Fruit fly (Drosophila melanogaster): ENCODE measurements around the gene CG6683.
A peak's percentile ranks its signal among the peaks of the same experiment; 100 is the strongest.

Gene CG6683

DNA sequence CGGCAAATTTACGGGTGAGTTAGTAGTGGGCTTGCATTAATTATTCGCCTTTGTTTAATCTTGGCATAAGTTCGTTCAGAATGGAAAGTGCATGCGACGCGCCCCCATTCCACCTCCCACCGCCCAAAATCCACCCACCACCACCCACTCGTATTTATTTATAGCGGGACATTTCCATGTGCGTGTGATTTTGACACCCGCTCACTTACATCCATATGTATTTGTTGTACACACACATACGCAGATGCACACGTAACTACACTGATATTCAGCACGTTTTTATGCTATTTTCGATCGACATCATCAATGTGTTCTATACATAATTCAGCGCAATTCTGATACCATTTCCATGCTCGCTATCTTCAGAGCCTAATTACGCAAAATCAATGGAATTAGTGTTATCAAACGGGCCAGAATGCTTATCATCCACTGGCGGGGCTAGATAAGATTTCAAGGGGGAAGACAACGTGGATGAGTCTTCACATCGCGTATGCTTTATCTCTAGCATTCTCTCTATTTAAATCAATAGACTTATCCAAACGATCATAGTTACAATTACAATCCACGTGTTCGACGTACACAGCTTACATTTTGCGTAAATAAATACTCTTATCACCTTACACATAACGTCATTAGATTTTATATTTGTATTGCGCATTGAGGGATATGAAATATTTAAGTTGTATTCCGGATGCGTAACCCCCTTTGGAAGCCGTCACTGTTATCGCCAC is 11.1 kb upstream of the CG6683 start (continued):
- TF ChIP-seq CG33213 (GFP tag; optimal IDR thresholded peaks at IDR 0.05) = no peak
- peak; percentile 1 for TF ChIP-seq ERR (GFP tag; optimal IDR thresholded peaks at IDR 0.05)
- TF ChIP-seq CG4707 (GFP tag; optimal IDR thresholded peaks at IDR 0.05) = no peak
- peak; percentile 63; the same call in 2 of the 3 replicates for TF ChIP-seq CG11695 (GFP tag; IDR thresholded peaks at IDR 0.05)
- peak; percentile 7 for TF ChIP-seq dm (GFP tag; optimal IDR thresholded peaks at IDR 0.05)
- TF ChIP-seq Vsx1 (GFP tag; optimal IDR thresholded peaks at IDR 0.05) = peak; percentile 19
- no peak for TF ChIP-seq gce (GFP tag; IDR thresholded peaks at IDR 0.05)
- peak; percentile 32 for TF ChIP-seq CG12155 (GFP tag; optimal IDR thresholded peaks at IDR 0.05)
- TF ChIP-seq ttk (GFP tag; IDR thresholded peaks at IDR 0.05) = no peak
- TF ChIP-seq CG9215 (GFP tag; IDR thresholded peaks at IDR 0.05) = peak; percentile 41; the same call in 1 of the 2 replicates
- no peak for TF ChIP-seq Atf3 (GFP tag; optimal IDR thresholded peaks at IDR 0.05)
- no peak for TF ChIP-seq CG1024 (GFP tag; IDR thresholded peaks at IDR 0.05)
- no peak for TF ChIP-seq CG12299 (tag; optimal IDR thresholded peaks at IDR 0.05)
- no peak for TF ChIP-seq CG30020 (tag; optimal IDR thresholded peaks at IDR 0.05)
- TF ChIP-seq tio (GFP tag; optimal IDR thresholded peaks at IDR 0.05) = no peak
- no peak for TF ChIP-seq Doc2 (GFP tag; IDR thresholded peaks at IDR 0.05)
- TF ChIP-seq CG43689 (GFP tag; IDR thresholded peaks at IDR 0.05) = no peak
- TF ChIP-seq lilli (GFP tag; optimal IDR thresholded peaks at IDR 0.05) = peak; percentile 69
- peak; percentile 84 for TF ChIP-seq cg (GFP tag; optimal IDR thresholded peaks at IDR 0.05)
- TF ChIP-seq gro (GFP tag; optimal IDR thresholded peaks at IDR 0.05) = peak; percentile 75
- TF ChIP-seq p53 (GFP tag; optimal IDR thresholded peaks at IDR 0.05) = no peak
- peak; percentile 42 for TF ChIP-seq CG7839 (tag; optimal IDR thresholded peaks at IDR 0.05)
- no peak for TF ChIP-seq CG8089 (GFP tag; optimal IDR thresholded peaks at IDR 0.05)
- no peak for TF ChIP-seq Ravus (GFP tag; IDR thresholded peaks at IDR 0.05)
- TF ChIP-seq sisA (GFP tag; IDR thresholded peaks at IDR 0.05) = no peak
- no peak for TF ChIP-seq CG7963 (GFP tag; IDR thresholded peaks at IDR 0.05; ENCODE audit: partially characterized antibody)
- TF ChIP-seq Sox100B (GFP tag; optimal IDR thresholded peaks at IDR 0.05) = peak; percentile 33
- no peak for TF ChIP-seq Six4 (GFP tag; optimal IDR thresholded peaks at IDR 0.05)
- peak; percentile 27 for TF ChIP-seq nmo (GFP tag; optimal IDR thresholded peaks at IDR 0.05)
- TF ChIP-seq CG12769 (tag; optimal IDR thresholded peaks at IDR 0.05) = peak; percentile 41
- TF ChIP-seq CG13894 (tag; optimal IDR thresholded peaks at IDR 0.05) = no peak
- TF ChIP-seq tx (GFP tag; optimal IDR thresholded peaks at IDR 0.05) = no peak
- peak; percentile 17 for TF ChIP-seq CG6813 (GFP tag; optimal IDR thresholded peaks at IDR 0.05)
- no peak for TF ChIP-seq CG10959 (GFP tag; IDR thresholded peaks at IDR 0.05)
- no peak for TF ChIP-seq CG16813 (GFP tag; IDR thresholded peaks at IDR 0.05; ENCODE audit: partially characterized antibody)
- no peak for TF ChIP-seq CG14860 (GFP tag; IDR thresholded peaks at IDR 0.05; ENCODE audit: partially characterized antibody)
- TF ChIP-seq Elba2 (GFP tag; optimal IDR thresholded peaks at IDR 0.05) = no peak
- peak; percentile 30 for TF ChIP-seq CG12071 (GFP tag; optimal IDR thresholded peaks at IDR 0.05)
- no peak for TF ChIP-seq prd (optimal IDR thresholded peaks at IDR 0.05)
- peak; percentile 13; the same call in 1 of the 3 replicates for TF ChIP-seq prd (GFP tag; IDR thresholded peaks at IDR 0.05)
- TF ChIP-seq CG3726 (GFP tag; IDR thresholded peaks at IDR 0.05) = no peak
- peak; percentile 7 for TF ChIP-seq Fer2 (tag; optimal IDR thresholded peaks at IDR 0.05)
- TF ChIP-seq CG7786 (GFP tag; optimal IDR thresholded peaks at IDR 0.05) = peak; percentile 57
- TF ChIP-seq CG15601 (tag; optimal IDR thresholded peaks at IDR 0.05) = peak; percentile 3
- TF ChIP-seq CoRest (tag; optimal IDR thresholded peaks at IDR 0.05) = peak; percentile 63
- TF ChIP-seq CG3847 (GFP tag; IDR thresholded peaks at IDR 0.05) = 0 out of 2 replicates have a peak, but pooled peaks have one; percentile 5
- TF ChIP-seq org-1 (GFP tag; optimal IDR thresholded peaks at IDR 0.05) = peak; percentile 22
- no peak for TF ChIP-seq ato (GFP tag; IDR thresholded peaks at IDR 0.05; ENCODE audit: partially characterized antibody)
- TF ChIP-seq Deaf1 (tag; optimal IDR thresholded peaks at IDR 0.05) = no peak
- TF ChIP-seq CG2199 (GFP tag; IDR thresholded peaks at IDR 0.05) = 0 out of 3 replicates have a peak, but pooled peaks have one; percentile 37
